Worm (Caenorhabditis elegans): ENCODE data around the gene ZK470.1.

The ZK470.1 gene

ce11 chrX:4137452-4138164 lies 25.9 kb upstream of the ZK470.1 start:
- peak; percentile 45 for TF ChIP-seq dmd-6 (GFP tag; IDR thresholded peaks at IDR 0.05)
- TF ChIP-seq mep-1 (tag; optimal IDR thresholded peaks at IDR 0.05): peak; percentile 53
- peak in 1 of 2 experiments; percentile 9 for TF ChIP-seq daf-16 (GFP tag; optimal IDR thresholded peaks at IDR 0.05)
- TF ChIP-seq daf-16 (tag; optimal IDR thresholded peaks at IDR 0.05): peak; percentile 51
- no peak for TF ChIP-seq saeg-2 (GFP tag; IDR thresholded peaks at IDR 0.05)
- TF ChIP-seq hif-1 (tag; optimal IDR thresholded peaks at IDR 0.05): peak in 1 of 2 experiments; percentile 56
- peak; percentile 12 for TF ChIP-seq mxl-3 (GFP tag; optimal IDR thresholded peaks at IDR 0.05)
- TF ChIP-seq nhr-28 (tag; optimal IDR thresholded peaks at IDR 0.05): peak; percentile 57
- TF ChIP-seq nhr-42 (GFP tag; IDR thresholded peaks at IDR 0.05): peak; percentile 47; the same call in 1 of the 2 replicates
- no peak for TF ChIP-seq ceh-62 (tag; optimal IDR thresholded peaks at IDR 0.05)
- peak; percentile 22; the same call in 1 of the 2 replicates for TF ChIP-seq T26A8.4 (GFP tag; IDR thresholded peaks at IDR 0.05)
- TF ChIP-seq aha-1 (tag): peak; percentile 29
- TF ChIP-seq nhr-76 (tag; optimal IDR thresholded peaks at IDR 0.05): no peak
- TF ChIP-seq hlh-11 (tag; optimal IDR thresholded peaks at IDR 0.05): peak; percentile 64
- peak; percentile 30 for TF ChIP-seq dve-1 (tag; optimal IDR thresholded peaks at IDR 0.05; ENCODE audit: insufficient read depth)
- TF ChIP-seq lin-38 (GFP tag; IDR thresholded peaks at IDR 0.05): peak; percentile 40; the same call in 1 of the 2 replicates
- peak; percentile 53 for TF ChIP-seq rbr-2 (tag; optimal IDR thresholded peaks at IDR 0.05)
- 0 out of 2 replicates have a peak, but pooled peaks have one; percentile 10 for TF ChIP-seq ceh-20 (GFP tag; IDR thresholded peaks at IDR 0.05)
- peak in 1 of 2 experiments; percentile 21 for TF ChIP-seq lsy-2 (tag; optimal IDR thresholded peaks at IDR 0.05)
- peak in 1 of 2 experiments; percentile 75 for TF ChIP-seq mdl-1 (tag; optimal IDR thresholded peaks at IDR 0.05)
- TF ChIP-seq daf-19 (GFP tag; conservative IDR thresholded peaks at IDR 0.05): no peak
- 0 out of 2 replicates have a peak, but pooled peaks have one; percentile 9 for TF ChIP-seq lin-1 (GFP tag; IDR thresholded peaks at IDR 0.05)
- TF ChIP-seq ctbp-1 (GFP tag; IDR thresholded peaks at IDR 0.05): peak; percentile 59
- TF ChIP-seq zag-1 (tag; optimal IDR thresholded peaks at IDR 0.05): no peak
- TF ChIP-seq mes-2 (tag; optimal IDR thresholded peaks at IDR 0.05; ENCODE audit: poor library complexity, severe bottlenecking): peak; percentile 33
- TF ChIP-seq nhr-77 (tag; optimal IDR thresholded peaks at IDR 0.05): peak; percentile 49
- peak; percentile 55 for TF ChIP-seq nhr-48 (tag; optimal IDR thresholded peaks at IDR 0.05)
- peak; percentile 9 for TF ChIP-seq hlh-30 (tag; optimal IDR thresholded peaks at IDR 0.05; ENCODE audit: insufficient read depth)
- no peak for TF ChIP-seq jun-1 (tag; optimal IDR thresholded peaks at IDR 0.05)

ce11 chrX:4138413-4139193 lies 24.9 kb upstream of the ZK470.1 start:
- TF ChIP-seq mes-2 (tag; optimal IDR thresholded peaks at IDR 0.05; ENCODE audit: poor library complexity, severe bottlenecking) (no peak), tra-1 (GFP tag; IDR thresholded peaks at IDR 0.05) (peak; percentile 68; the same call in 1 of the 2 replicates), hlh-11 (tag; optimal IDR thresholded peaks at IDR 0.05) (peak; percentile 53), mdl-1 (tag; optimal IDR thresholded peaks at IDR 0.05) (peak in 1 of 2 experiments; percentile 51), madf-9 (GFP tag; conservative IDR thresholded peaks at IDR 0.05) (no peak), lin-29 (GFP tag; IDR thresholded peaks at IDR 0.05) (no peak), spr-3 (GFP tag; optimal IDR thresholded peaks at IDR 0.05) (no peak), nhr-76 (tag; optimal IDR thresholded peaks at IDR 0.05) (no peak), rbr-2 (tag; optimal IDR thresholded peaks at IDR 0.05) (no peak), mxl-3 (GFP tag; optimal IDR thresholded peaks at IDR 0.05) (peak; percentile 29), nhr-48 (tag; optimal IDR thresholded peaks at IDR 0.05) (peak; percentile 9), aha-1 (tag) (peak; percentile 88), unc-62 (GFP tag; optimal IDR thresholded peaks at IDR 0.05 in 1 of 2) (peak in 1 of 2 experiments; percentile 71), unc-62 (tag; optimal IDR thresholded peaks at IDR 0.05) (no peak), nhr-28 (tag; optimal IDR thresholded peaks at IDR 0.05) (peak; percentile 17), hlh-30 (tag; optimal IDR thresholded peaks at IDR 0.05; ENCODE audit: insufficient read depth) (peak; percentile 22), daf-16 (GFP tag; optimal IDR thresholded peaks at IDR 0.05) (no peak), daf-16 (tag; optimal IDR thresholded peaks at IDR 0.05) (peak; percentile 22)
